Fruit fly (Drosophila melanogaster) whole organism, embryonic: Measurements from ENCODE around the gene cv-c.

Source experiments
- ATbp ChIP-seq: fragments of 200-800 bp; sonication (Bioruptor generic); optimal IDR thresholded peaks from 2 replicates; lab custom pipeline; 2017; ENCODE audit warnings: missing biosample characterization, mild to moderate bottlenecking, missing genetic modification characterization, missing genetic modification reagents
- CG11247 ChIP-seq: fragments of 200-800 bp; sonication (Bioruptor generic); IDR thresholded peaks from 2 replicates; pipeline ENCODE4 v1.3.6; 2022; ENCODE audit warnings: missing biosample characterization, missing genetic modification characterization
- CG11456 ChIP-seq: fragments of 200-800 bp; sonication (Bioruptor generic); IDR thresholded peaks from 3 replicates; pipeline ENCODE4 v1.3.6; 2022; ENCODE audit warnings: missing biosample characterization, missing genetic modification characterization
- CG11560 ChIP-seq: fragments of 200-800 bp; sonication (Bioruptor generic); IDR thresholded peaks from 3 replicates; pipeline ENCODE4 v1.3.6; 2022; ENCODE audit warnings: missing biosample characterization, missing genetic modification characterization
- CG15479 ChIP-seq: fragments of 200-800 bp; sonication (Bioruptor generic); optimal IDR thresholded peaks from 3 replicates; lab custom pipeline; 2019; ENCODE audit warnings: missing biosample characterization, mild to moderate bottlenecking, missing genetic modification characterization, moderate library complexity
- CG15514 ChIP-seq: fragments of 200-800 bp; sonication (Bioruptor generic); optimal IDR thresholded peaks from 3 replicates; lab custom pipeline; 2017; ENCODE audit warnings: missing biosample characterization, missing genetic modification characterization, mild to moderate bottlenecking, moderate library complexity, missing genetic modification reagents
- CG15601 ChIP-seq: fragments of 200-800 bp; sonication (Bioruptor generic); optimal IDR thresholded peaks from 3 replicates; lab custom pipeline; 2019; ENCODE audit warnings: missing biosample characterization, mild to moderate bottlenecking, missing genetic modification characterization, moderate library complexity
- CG17186 ChIP-seq: fragments of 200-800 bp; sonication (Bioruptor generic); optimal IDR thresholded peaks from 3 replicates; lab custom pipeline; 2017; ENCODE audit warnings: missing biosample characterization, missing genetic modification reagents, missing genetic modification characterization
- CG17359 ChIP-seq: fragments of 200-800 bp; sonication (Bioruptor generic); optimal IDR thresholded peaks from 3 replicates; lab custom pipeline; 2018; ENCODE audit warnings: missing biosample characterization, mild to moderate bottlenecking, missing genetic modification characterization, moderate library complexity
- CG32772 ChIP-seq: fragments of 200-800 bp; sonication (Bioruptor generic); IDR thresholded peaks from 2 replicates; pipeline ENCODE4 v1.3.6; 2022; ENCODE audit warnings: missing biosample characterization, missing genetic modification characterization
- CG3838 ChIP-seq: fragments of 200-800 bp; sonication (Bioruptor generic); optimal IDR thresholded peaks from 3 replicates; lab custom pipeline; 2016; ENCODE audit warnings: missing biosample characterization, missing genetic modification characterization
- CG4360 ChIP-seq: fragments of 200-800 bp; sonication (Bioruptor generic); IDR thresholded peaks from 2 replicates; pipeline ENCODE4 v1.3.6; 2022; ENCODE audit warnings: missing biosample characterization, missing genetic modification characterization
- CG4404 ChIP-seq: fragments of 200-800 bp; sonication (Bioruptor generic); IDR thresholded peaks from 2 replicates; pipeline ENCODE4 v1.3.6; 2022; ENCODE audit warnings: missing biosample characterization, missing genetic modification characterization
- CG6765 ChIP-seq: fragments of 200-800 bp; sonication (Bioruptor generic); optimal IDR thresholded peaks from 3 replicates; lab custom pipeline; 2017; ENCODE audit warnings: missing biosample characterization, mild to moderate bottlenecking, missing genetic modification characterization
- CG7745 ChIP-seq: fragments of 200-800 bp; sonication (Bioruptor generic); optimal IDR thresholded peaks from 2 replicates; lab custom pipeline; 2018; ENCODE audit warnings: missing biosample characterization, mild to moderate bottlenecking, missing genetic modification characterization, moderate library complexity
- CG8388 ChIP-seq: fragments of 200-800 bp; sonication (Bioruptor generic); optimal IDR thresholded peaks from 2 replicates; lab custom pipeline; 2019; ENCODE audit warnings: missing biosample characterization, mild to moderate bottlenecking, missing genetic modification characterization, moderate library complexity
- D19A ChIP-seq: fragments of 200-800 bp; optimal IDR thresholded peaks from 3 replicates; lab custom pipeline; 2019; ENCODE audit warnings: missing biosample characterization, mild to moderate bottlenecking, missing genetic modification characterization, moderate library complexity
- Fer1 ChIP-seq: fragments of 200-800 bp; sonication (Bioruptor generic); optimal IDR thresholded peaks from 2 replicates; lab custom pipeline; 2017; ENCODE audit warnings: missing biosample characterization, mild to moderate bottlenecking, missing genetic modification characterization
- HHEX ChIP-seq: fragments of 200-800 bp; sonication (Bioruptor generic); optimal IDR thresholded peaks from 3 replicates; lab custom pipeline; 2017; ENCODE audit warnings: missing biosample characterization, mild to moderate bottlenecking, missing genetic modification characterization, missing genetic modification reagents
- Hr3 ChIP-seq: fragments of 200-800 bp; sonication (Bioruptor generic); optimal IDR thresholded peaks from 3 replicates; lab custom pipeline; 2016; ENCODE audit warnings: missing biosample characterization, missing genetic modification characterization
- Hr51 ChIP-seq, 2 experiments: fragments of 200-800 bp; sonication (Bioruptor generic); optimal IDR thresholded peaks; 2 replicates in 1 of 2; 3 replicates in 1 of 2; lab custom pipeline; 2016 to 2018; ENCODE audit warnings: missing biosample characterization in 2 of 2, missing genetic modification characterization in 2 of 2, mild to moderate bottlenecking in 1 of 2, moderate library complexity in 1 of 2
- Taf1 ChIP-seq: fragments of 200-800 bp; sonication (Bioruptor generic); IDR thresholded peaks from 2 replicates; pipeline ENCODE4 v1.3.6; 2022; ENCODE audit warnings: missing biosample characterization, missing genetic modification characterization
- Trl ChIP-seq, 3 experiments: fragments of >200 bp in 2 of 3; fragments of 200-800 bp in 1 of 3; sonication (Bioruptor generic) in 1 of 3; optimal IDR thresholded peaks; 2 replicates in 1 of 3; 3 replicates in 2 of 3; lab custom pipeline; 2016 to 2017; ENCODE audit warnings: missing biosample characterization in 1 of 3, missing genetic modification characterization in 1 of 3
- Vsx1 ChIP-seq: fragments of 200-800 bp; sonication (Bioruptor generic); optimal IDR thresholded peaks from 2 replicates; lab custom pipeline; 2017; ENCODE audit warnings: missing biosample characterization, mild to moderate bottlenecking, missing genetic modification characterization, missing genetic modification reagents
- Xrp1 ChIP-seq: fragments of 200-800 bp; sonication (Bioruptor generic); IDR thresholded peaks from 2 replicates; pipeline ENCODE4 v1.3.6; 2022; ENCODE audit warnings: missing biosample characterization, missing genetic modification characterization
- al ChIP-seq: fragments of 200-800 bp; sonication (Bioruptor generic); IDR thresholded peaks from 2 replicates; pipeline ENCODE4 v1.3.6; 2022; ENCODE audit warnings: missing biosample characterization, missing genetic modification characterization
- bab2 ChIP-seq: fragments of 200-800 bp; sonication (Bioruptor generic); optimal IDR thresholded peaks from 2 replicates; lab custom pipeline; 2016; ENCODE audit warnings: missing biosample characterization, missing genetic modification characterization
- bcd ChIP-seq: fragments of 200-800 bp; sonication (Bioruptor generic); optimal IDR thresholded peaks from 2 replicates; lab custom pipeline; 2017; ENCODE audit warnings: missing biosample characterization, mild to moderate bottlenecking, missing genetic modification characterization
- cad ChIP-seq: fragments of >200 bp; optimal IDR thresholded peaks from 2 replicates; lab custom pipeline; 2017; ENCODE audit warnings: missing biosample characterization, missing genetic modification characterization
- ci ChIP-seq: fragments of 200-800 bp; sonication (Bioruptor generic); IDR thresholded peaks from 3 replicates; pipeline ENCODE4 v1.3.6; 2022; ENCODE audit warnings: missing biosample characterization, missing genetic modification characterization
- crc ChIP-seq: fragments of 200-800 bp; sonication (Bioruptor generic); optimal IDR thresholded peaks from 2 replicates; lab custom pipeline; 2016; ENCODE audit warnings: missing biosample characterization, missing genetic modification characterization
- dm ChIP-seq: fragments of 200-800 bp; sonication (Bioruptor generic); optimal IDR thresholded peaks from 3 replicates; lab custom pipeline; 2016; ENCODE audit warnings: missing biosample characterization, missing genetic modification characterization
- esg ChIP-seq: fragments of 200-800 bp; sonication (Bioruptor generic); conservative IDR thresholded peaks from 2 replicates; pipeline ENCODE4 v1.3.6; 2022; ENCODE audit warnings: missing biosample characterization, missing genetic modification characterization
- exex ChIP-seq: fragments of 200-800 bp; sonication (Bioruptor generic); optimal IDR thresholded peaks from 4 replicates; lab custom pipeline; 2018; ENCODE audit warnings: missing biosample characterization, mild to moderate bottlenecking, missing genetic modification characterization, moderate library complexity
- fd3F ChIP-seq: fragments of 200-800 bp; sonication (Bioruptor generic); optimal IDR thresholded peaks from 2 replicates; lab custom pipeline; 2018; ENCODE audit warnings: missing biosample characterization, mild to moderate bottlenecking, missing genetic modification characterization, moderate library complexity
- fru ChIP-seq: fragments of >200 bp; optimal IDR thresholded peaks from 2 replicates; lab custom pipeline; 2017
- gem ChIP-seq: fragments of 200-800 bp; sonication (Bioruptor generic); optimal IDR thresholded peaks from 2 replicates; lab custom pipeline; 2019; ENCODE audit warnings: missing biosample characterization, mild to moderate bottlenecking, missing genetic modification characterization, moderate library complexity
- gfzf ChIP-seq: fragments of 200-800 bp; sonication (Bioruptor generic); optimal IDR thresholded peaks from 2 replicates; lab custom pipeline; 2016; ENCODE audit warnings: missing biosample characterization, mild to moderate bottlenecking, missing genetic modification characterization, moderate library complexity
- grau ChIP-seq: fragments of 200-800 bp; optimal IDR thresholded peaks from 3 replicates; lab custom pipeline; 2019; ENCODE audit warnings: missing biosample characterization, mild to moderate bottlenecking, missing genetic modification characterization, moderate library complexity
- h ChIP-seq: fragments of >200 bp; optimal IDR thresholded peaks from 2 replicates; lab custom pipeline; 2017
- her ChIP-seq: fragments of 200-800 bp; sonication (Bioruptor generic); optimal IDR thresholded peaks from 2 replicates; lab custom pipeline; 2016; ENCODE audit warnings: missing biosample characterization, missing genetic modification characterization
- lab ChIP-seq: fragments of 200-800 bp; sonication (Bioruptor generic); optimal IDR thresholded peaks from 3 replicates; lab custom pipeline; 2017; ENCODE audit warnings: missing biosample characterization, missing genetic modification characterization, mild to moderate bottlenecking, moderate library complexity, missing genetic modification reagents
- mam ChIP-seq: fragments of 200-800 bp; sonication (Bioruptor generic); optimal IDR thresholded peaks from 3 replicates; lab custom pipeline; 2016; ENCODE audit warnings: missing biosample characterization, missing genetic modification characterization
- nau ChIP-seq: fragments of 200-800 bp; sonication (Bioruptor generic); optimal IDR thresholded peaks from 3 replicates; lab custom pipeline; 2017; ENCODE audit warnings: missing biosample characterization, mild to moderate bottlenecking, missing genetic modification characterization, missing genetic modification reagents
- nom ChIP-seq: fragments of 200-800 bp; sonication (Bioruptor generic); optimal IDR thresholded peaks from 2 replicates; lab custom pipeline; 2017; ENCODE audit warnings: missing biosample characterization, missing genetic modification characterization, mild to moderate bottlenecking, moderate library complexity, missing genetic modification reagents
- ranshi ChIP-seq: fragments of 200-800 bp; sonication (Bioruptor generic); IDR thresholded peaks from 2 replicates; pipeline ENCODE4 v1.3.6; 2022; ENCODE audit warnings: missing biosample characterization, missing genetic modification characterization
- rib ChIP-seq: fragments of 200-800 bp; sonication (Bioruptor generic); IDR thresholded peaks from 2 replicates; pipeline ENCODE4 v1.3.6; 2022; ENCODE audit warnings: missing biosample characterization, missing genetic modification characterization
- run ChIP-seq: fragments of 200-800 bp; sonication (Bioruptor generic); optimal IDR thresholded peaks from 3 replicates; lab custom pipeline; 2018; ENCODE audit warnings: missing biosample characterization, mild to moderate bottlenecking, missing genetic modification characterization
- schlank ChIP-seq: fragments of 200-800 bp; sonication (Bioruptor generic); optimal IDR thresholded peaks from 2 replicates; lab custom pipeline; 2018; ENCODE audit warnings: missing biosample characterization, mild to moderate bottlenecking, missing genetic modification characterization
- tup ChIP-seq: fragments of 200-800 bp; sonication (Bioruptor generic); optimal IDR thresholded peaks from 2 replicates; lab custom pipeline; 2016; ENCODE audit warnings: missing biosample characterization, mild to moderate bottlenecking, missing genetic modification characterization, moderate library complexity

Gene cv-c

dm6 chr3R:14472580-14473353 lies 8.7 kb downstream of the cv-c start (continued):
- no peak for TF ChIP-seq CG17186 (GFP tag; lab: Kevin White, UChicago)
- TF ChIP-seq Trl (optimal IDR thresholded peaks at IDR 0.05; lab: Kevin White, UChicago) = peak; percentile 30 to 78
- TF ChIP-seq Trl (GFP tag; optimal IDR thresholded peaks at IDR 0.05; lab: Kevin White, UChicago) = no peak
- TF ChIP-seq Vsx1 (GFP tag; lab: Kevin White, UChicago) = peak; percentile 52
- no peak for TF ChIP-seq h
- TF ChIP-seq Taf1 = no peak
- TF ChIP-seq tup (GFP tag; lab: Kevin White, UChicago) = no peak
- TF ChIP-seq nau (GFP tag; lab: Kevin White, UChicago) = peak; percentile 52
- TF ChIP-seq nom = no peak
- TF ChIP-seq CG32772 (GFP tag; lab: Robert Waterston, UW) = no peak
- peak; percentile 0 for TF ChIP-seq lab (GFP tag; lab: Kevin White, UChicago)
- no peak for TF ChIP-seq gfzf (GFP tag; lab: Kevin White, UChicago)
- TF ChIP-seq Fer1 (GFP tag; lab: Kevin White, UChicago) = peak; percentile 39
- peak; percentile 48; the same call in 1 of the 2 replicates for TF ChIP-seq rib
- TF ChIP-seq grau = no peak
- TF ChIP-seq al = no peak
- TF ChIP-seq exex (tag; lab: Kevin White, UChicago) = peak; percentile 82
- TF ChIP-seq run (tag; lab: Kevin White, UChicago) = peak; percentile 5
- no peak for TF ChIP-seq CG11560
- peak; percentile 12 for TF ChIP-seq HHEX (GFP tag; lab: Kevin White, UChicago)
- no peak for TF ChIP-seq CG8388 (GFP tag; lab: Kevin White, UChicago)
- no peak for TF ChIP-seq bcd (GFP tag; lab: Kevin White, UChicago)
- peak; percentile 18; the same call in 1 of the 2 replicates for TF ChIP-seq CG4360 (GFP tag; lab: Robert Waterston, UW)
- peak; percentile 23 for TF ChIP-seq schlank
- no peak for TF ChIP-seq dm (GFP tag; lab: Kevin White, UChicago)
- no peak for TF ChIP-seq CG11456 (GFP tag; lab: Robert Waterston, UW)
- no peak for TF ChIP-seq CG11247 (GFP tag; lab: Robert Waterston, UW)
- TF ChIP-seq her = no peak
- TF ChIP-seq fru (lab: Kevin White, UChicago) = no peak
- TF ChIP-seq CG17359 (tag; lab: Kevin White, UChicago) = no peak
- peak; percentile 46 for TF ChIP-seq CG15514
- TF ChIP-seq D19A (tag; lab: Kevin White, UChicago) = no peak
- peak; percentile 25 for TF ChIP-seq CG6765
- TF ChIP-seq CG3838 (GFP tag; lab: Kevin White, UChicago) = no peak
- peak; percentile 13 for TF ChIP-seq fd3F (GFP tag; lab: Kevin White, UChicago)
- no peak for TF ChIP-seq CG15601
- peak; percentile 22; the same call in 1 of the 2 replicates for TF ChIP-seq Xrp1 (GFP tag; lab: Robert Waterston, UW)
- TF ChIP-seq CG15479 (GFP tag; lab: Kevin White, UChicago) = no peak
- TF ChIP-seq crc = no peak
- no peak for TF ChIP-seq ci (GFP tag; lab: Robert Waterston, UW)
- TF ChIP-seq CG4404 (GFP tag; lab: Robert Waterston, UW) = no peak
- TF ChIP-seq Hr3 (GFP tag; lab: Kevin White, UChicago) = no peak
- TF ChIP-seq gem (tag; lab: Kevin White, UChicago) = peak; percentile 18
- TF ChIP-seq ATbp = no peak
- no peak for TF ChIP-seq ranshi
- TF ChIP-seq Hr51 (GFP tag; optimal IDR thresholded peaks at IDR 0.05; lab: Kevin White, UChicago) = no peak
- no peak for TF ChIP-seq bab2 (GFP tag; lab: Kevin White, UChicago)
- no peak for TF ChIP-seq CG7745 (tag; lab: Kevin White, UChicago)
- no peak for TF ChIP-seq cad
- no peak for TF ChIP-seq mam
- TF ChIP-seq esg (GFP tag; lab: Robert Waterston, UW) = no peak
